Fruit fly (Drosophila melanogaster): Measurements from ENCODE around the gene Hsp27.

DNA sequence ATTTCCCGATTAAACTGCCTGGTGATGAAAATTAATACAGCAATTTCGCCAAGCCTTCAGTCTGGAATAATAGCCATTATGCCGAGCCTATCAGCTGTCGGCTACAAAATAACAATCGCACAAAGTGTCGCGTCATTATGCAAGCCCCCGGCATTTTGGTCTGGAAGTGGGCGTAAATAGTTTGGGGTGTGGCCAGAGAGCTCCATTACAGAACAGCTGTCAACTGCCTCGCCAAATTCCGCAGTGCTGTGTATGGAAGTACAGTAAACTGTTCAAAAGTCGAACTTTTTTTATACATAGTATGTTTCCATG is 36.9 kb downstream of the Hsp27 start:
- TF ChIP-seq CG8478 (optimal IDR thresholded peaks at IDR 0.05), result no peak
- TF ChIP-seq CTCF (optimal IDR thresholded peaks at IDR 0.05), result no peak

Measured in S2 (cell line).